Fruit fly (Drosophila melanogaster): ENCODE results near the gene Gagr.
A peak's percentile ranks its signal among the peaks of the same experiment; 100 is the strongest.

Gene Gagr

dm6 chr3L:16385880-16386584, 8.4 kb upstream of the Gagr start, which contains the start of the genes Agpat3 and RAF2 (continued):
- no peak for TF ChIP-seq Hmx (GFP tag; optimal IDR thresholded peaks at IDR 0.05)

- TF ChIP-seq danr (GFP tag; IDR thresholded peaks at IDR 0.05) (peak; percentile 13; the same call in 1 of the 2 replicates), CG18011 (GFP tag; optimal IDR thresholded peaks at IDR 0.05) (peak; percentile 92), Med (GFP tag) (peak; percentile 74)
These were observed 6.1 kb upstream of the Gagr start for dm6 chr3L:16388264-16388663.

dm6 chr3L:16390793-16391192, 3.6 kb upstream of the Gagr start:
- TF ChIP-seq stwl (tag; optimal IDR thresholded peaks at IDR 0.05) (peak; percentile 98), sens (GFP tag) (peak; percentile 52), zen2 (GFP tag; IDR thresholded peaks at IDR 0.05; ENCODE audit: partially characterized antibody) (peak; percentile 50), phol (tag; optimal IDR thresholded peaks at IDR 0.05) (peak; percentile 3), Hr39 (optimal IDR thresholded peaks at IDR 0.05) (no peak), bigmax (GFP tag; optimal IDR thresholded peaks at IDR 0.05) (no peak), E2f2 (GFP tag; IDR thresholded peaks at IDR 0.05) (peak; percentile 88), CG14860 (GFP tag; IDR thresholded peaks at IDR 0.05; ENCODE audit: partially characterized antibody) (peak; percentile 23; the same call in 1 of the 3 replicates), hbn (GFP tag; IDR thresholded peaks at IDR 0.05; ENCODE audit: partially characterized antibody) (0 out of 2 replicates have a peak, but pooled peaks have one; percentile 16), gem (tag; optimal IDR thresholded peaks at IDR 0.05) (peak; percentile 4), Dll (GFP tag; IDR thresholded peaks at IDR 0.05; ENCODE audit: partially characterized antibody) (0 out of 4 replicates have a peak, but pooled peaks have one; percentile 35), Blimp-1 (GFP tag; optimal IDR thresholded peaks at IDR 0.05) (peak; percentile 11), al (GFP tag; IDR thresholded peaks at IDR 0.05) (no peak), Tbp (GFP tag; optimal IDR thresholded peaks at IDR 0.05) (no peak), CG10267 (tag; optimal IDR thresholded peaks at IDR 0.05) (peak; percentile 86), CG42726 (GFP tag; IDR thresholded peaks at IDR 0.05; ENCODE audit: partially characterized antibody) (no peak), CG14710 (tag; optimal IDR thresholded peaks at IDR 0.05) (peak; percentile 21), tgo (GFP tag; IDR thresholded peaks at IDR 0.05) (no peak), slou (GFP tag; optimal IDR thresholded peaks at IDR 0.05) (no peak), Dp (GFP tag; optimal IDR thresholded peaks at IDR 0.05) (peak; percentile 86), Dref (GFP tag; IDR thresholded peaks at IDR 0.05) (peak; percentile 57), CG13287 (GFP tag; IDR thresholded peaks at IDR 0.05; ENCODE audit: partially characterized antibody) (peak; percentile 67), CG11504 (tag; optimal IDR thresholded peaks at IDR 0.05) (peak; percentile 12), jumu (GFP tag; optimal IDR thresholded peaks at IDR 0.05) (no peak), CG12391 (tag; optimal IDR thresholded peaks at IDR 0.05) (peak; percentile 5), CG4360 (GFP tag; IDR thresholded peaks at IDR 0.05) (no peak), CG31441 (GFP tag; IDR thresholded peaks at IDR 0.05) (0 out of 2 replicates have a peak, but pooled peaks have one; percentile 11), Med (GFP tag) (peak; percentile 36), ara (GFP tag; IDR thresholded peaks at IDR 0.05) (no peak), oc (tag; optimal IDR thresholded peaks at IDR 0.05) (no peak), pzg (GFP tag; optimal IDR thresholded peaks at IDR 0.05) (peak; percentile 9), chm (GFP tag; IDR thresholded peaks at IDR 0.05) (no peak)

dm6 chr3L:16391257-16391656, 3.1 kb upstream of the Gagr start:
- TF ChIP-seq Awh (GFP tag; IDR thresholded peaks at IDR 0.05) = no peak
- no peak for TF ChIP-seq CG32532 (GFP tag; IDR thresholded peaks at IDR 0.05)
- no peak for TF ChIP-seq grau (tag; optimal IDR thresholded peaks at IDR 0.05)
- TF ChIP-seq zfh1 (GFP tag; IDR thresholded peaks at IDR 0.05) = 0 out of 3 replicates have a peak, but pooled peaks have one; percentile 23
- TF ChIP-seq Sin3A (optimal IDR thresholded peaks at IDR 0.05) = no peak
- peak; percentile 28 for TF ChIP-seq Med (GFP tag)
- no peak for TF ChIP-seq tgo (GFP tag; IDR thresholded peaks at IDR 0.05)
- peak; percentile 89 for TF ChIP-seq Ets65A (GFP tag)
- no peak for TF ChIP-seq pan (optimal IDR thresholded peaks at IDR 0.05)
- peak in 1 of 2 experiments; percentile 21 for TF ChIP-seq pan (GFP tag; optimal IDR thresholded peaks at IDR 0.05 in 1 of 2, IDR thresholded peaks at IDR 0.05 in 1 of 2)
- 0 out of 4 replicates have a peak, but pooled peaks have one; percentile 41 for TF ChIP-seq chinmo (GFP tag; IDR thresholded peaks at IDR 0.05; ENCODE audit: partially characterized antibody)
- TF ChIP-seq dysf (GFP tag; IDR thresholded peaks at IDR 0.05) = 0 out of 3 replicates have a peak, but pooled peaks have one; percentile 20

Data from whole organism, embryonic.